Worm (Caenorhabditis elegans) whole organism, L4 larva: Measurements from ENCODE around the gene aat-2.

Source experiments
- T20F7.1 ChIP-seq: fragments of 200-800 bp; sonication (Bioruptor generic); optimal IDR thresholded peaks from 2 replicates; lab custom pipeline; 2018; ENCODE audit warnings: mild to moderate bottlenecking, missing genetic modification characterization, missing compliant biosample characterization
- T26A8.4 ChIP-seq: fragments of 200-800 bp; sonication (Bioruptor generic); IDR thresholded peaks from 2 replicates; pipeline ENCODE4 v1.3.6; 2022; ENCODE audit warnings: missing genetic modification characterization, missing compliant biosample characterization
- ZK546.5 ChIP-seq, 2 experiments: sonication (generic microtip); optimal IDR thresholded peaks; 2 replicates each; lab custom pipeline; 2017; ENCODE audit warnings: missing biosample characterization in 2 of 2, missing genetic modification characterization in 2 of 2
- lim-7 ChIP-seq: fragments of 200-800 bp; sonication (Bioruptor generic); IDR thresholded peaks from 2 replicates; pipeline ENCODE4 v1.3.6; 2022; ENCODE audit warnings: missing genetic modification characterization, missing compliant biosample characterization
- lin-13 ChIP-seq: fragments of 150-350 bp; optimal IDR thresholded peaks from 2 replicates; lab custom pipeline; 2014; ENCODE audit warnings: missing biosample characterization, missing genetic modification reagents, missing genetic modification characterization
- lin-15B ChIP-seq: fragments of 150-350 bp; sonication (generic microtip); optimal IDR thresholded peaks from 3 replicates; lab custom pipeline; 2014; ENCODE audit warnings: missing biosample characterization, missing genetic modification characterization
- unc-62 ChIP-seq, 3 experiments: fragments of 150-350 bp in 1 of 3; sonication (generic microtip); optimal IDR thresholded peaks in 2 of 3; peaks in 1 of 3; 1 replicate in 1 of 3; 2 replicates in 2 of 3; lab custom pipeline; 2014 to 2017; ENCODE audit warnings: missing biosample characterization in 3 of 3, missing genetic modification characterization in 3 of 3, missing genetic modification reagents in 3 of 3, missing genotype in 1 of 3
- zfp-2 ChIP-seq: sonication (generic microtip); optimal IDR thresholded peaks from 2 replicates; lab custom pipeline; 2016; ENCODE audit warnings: mild to moderate bottlenecking, missing genetic modification characterization, missing compliant biosample characterization
- zfp-3 ChIP-seq: fragments of 200-800 bp; sonication (Bioruptor generic); conservative IDR thresholded peaks from 2 replicates; pipeline ENCODE4 v1.3.6; 2022; ENCODE audit warnings: missing genetic modification reagents, missing genetic modification characterization, missing compliant biosample characterization
- ztf-11 ChIP-seq: fragments of 150-350 bp; optimal IDR thresholded peaks from 2 replicates; lab custom pipeline; 2014; ENCODE audit warnings: missing biosample characterization, missing genetic modification characterization

- no peak for TF ChIP-seq lin-15B (tag; lab: Kevin White, UChicago)
- no peak for TF ChIP-seq ZK546.5 (tag; optimal IDR thresholded peaks at IDR 0.05; lab: Kevin White, UChicago)
- TF ChIP-seq ztf-11 (tag; lab: Kevin White, UChicago): no peak
- no peak for TF ChIP-seq T26A8.4 (GFP tag; lab: Robert Waterston, UW)
- no peak for TF ChIP-seq zfp-2 (tag; lab: Kevin White, UChicago)
- no peak for TF ChIP-seq unc-62 (GFP tag; optimal IDR thresholded peaks at IDR 0.05 in 1 of 2; lab: Kevin White, UChicago)
- no peak for TF ChIP-seq unc-62 (tag; optimal IDR thresholded peaks at IDR 0.05; lab: Kevin White, UChicago)
- TF ChIP-seq lim-7: no peak
- no peak for TF ChIP-seq zfp-3
- no peak for TF ChIP-seq lin-13
- TF ChIP-seq T20F7.1 (GFP tag; lab: Kevin White, UChicago): no peak
These were observed 21.8 kb downstream of the aat-2 start for ce11 chrV:9224377-9224776.
